Worm (Caenorhabditis elegans): ENCODE measurements around the gene plx-2.

- TF ChIP-seq ama-1 (optimal IDR thresholded peaks at IDR 0.05) = no peak
- no peak for TF ChIP-seq scrt-1 (GFP tag; IDR thresholded peaks at IDR 0.05)
- TF ChIP-seq hmbx-1 (tag; optimal IDR thresholded peaks at IDR 0.05) = no peak
- TF ChIP-seq tra-4 (tag; optimal IDR thresholded peaks at IDR 0.05) = no peak
- TF ChIP-seq tbx-11 (GFP tag; IDR thresholded peaks at IDR 0.05) = no peak
- TF ChIP-seq flt-1 (GFP tag; IDR thresholded peaks at IDR 0.05) = no peak
- no peak for TF ChIP-seq aly-1 (tag; optimal IDR thresholded peaks at IDR 0.05)
- TF ChIP-seq pes-1 (GFP tag; IDR thresholded peaks at IDR 0.05) = no peak
- no peak for TF ChIP-seq hmg-4 (GFP tag; optimal IDR thresholded peaks at IDR 0.05)
- TF ChIP-seq F13C5.2 (tag; optimal IDR thresholded peaks at IDR 0.05) = no peak
- no peak for TF ChIP-seq tbx-37 (GFP tag; conservative IDR thresholded peaks at IDR 0.05)
Measured at ce11 chrII:14410768-14411167, 13.9 kb downstream of the plx-2 start, which contains the start of gene dsb-2.
